Fruit fly (Drosophila melanogaster): ENCODE data around the gene Mdh2.

Mdh2 gene

dm6 chr3R:18226043-18226808 lies at the start of gene Mdh2, which contains the start of gene CG7168:
Gene Mdh2, plus strand, starts transcription at chr3R:18226396.
Gene CG7168, minus strand, starts transcription at chr3R:18226082.
- TF ChIP-seq CG8478 (optimal IDR thresholded peaks at IDR 0.05) (no peak), CTCF (optimal IDR thresholded peaks at IDR 0.05) (no peak)

DNA sequence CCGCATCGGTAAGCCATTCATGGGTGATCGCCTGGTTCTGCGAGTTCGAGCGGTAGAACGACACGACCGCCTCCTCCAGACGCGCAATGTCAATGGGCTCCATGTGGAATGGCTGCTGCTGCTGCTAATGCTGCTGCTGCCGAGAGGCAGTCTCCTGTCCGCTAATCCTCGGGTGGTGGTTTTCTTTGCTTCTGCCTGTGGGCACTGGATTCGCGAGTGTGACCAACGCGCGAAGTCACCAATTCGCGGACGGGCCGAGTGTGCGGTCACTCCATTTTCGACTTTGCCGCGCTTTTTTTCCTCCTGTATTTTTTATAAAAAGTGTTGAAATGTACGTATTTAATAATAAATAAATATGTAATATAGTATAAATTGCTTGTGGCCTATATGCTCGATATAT lies 43.0 kb upstream of the Mdh2 start, which contains the start of gene cdm:
TSS of gene cdm (minus strand) at position 236 of the 400 bp plus-strand sequence.
- TF ChIP-seq CG8478 (optimal IDR thresholded peaks at IDR 0.05) (no peak), CTCF (optimal IDR thresholded peaks at IDR 0.05) (no peak)

- TF ChIP-seq CTCF (optimal IDR thresholded peaks at IDR 0.05) (no peak), CG8478 (optimal IDR thresholded peaks at IDR 0.05) (no peak)
Measured at dm6 chr3R:18185385-18185784, 40.8 kb upstream of the Mdh2 start, which contains the start of the genes Arp5 and CG7208. Gene Arp5, plus strand, starts transcription at chr3R:18185498. Gene CG7208, minus strand, starts transcription at chr3R:18185715.

DNA sequence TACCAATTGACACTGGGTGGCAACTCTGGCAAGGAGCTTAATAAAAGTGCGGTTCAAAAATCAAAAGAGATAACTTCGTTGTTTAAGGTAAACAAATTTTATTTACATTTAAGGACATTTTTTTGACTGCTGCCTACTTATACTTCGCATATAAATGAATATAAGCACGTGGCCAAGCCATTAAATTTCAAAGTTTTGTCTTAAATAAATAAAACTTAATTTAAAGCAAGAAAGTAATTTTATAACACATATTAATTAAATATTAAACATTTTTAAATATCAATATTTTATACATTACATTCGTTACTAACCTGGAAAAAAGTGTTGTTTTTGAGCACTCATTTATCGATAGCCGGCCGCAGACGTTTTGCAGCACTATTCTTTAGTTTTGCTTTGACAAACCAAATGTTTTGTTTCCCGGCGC lies 37.5 kb upstream of the Mdh2 start, which contains the start of the genes CG12321 and MED17:
TSS of gene CG12321 (minus strand) at position 6 of the 424 bp plus-strand sequence.
TSS of gene MED17 (plus strand) at position 371 of the 424 bp plus-strand sequence.
- TF ChIP-seq CG8478 (optimal IDR thresholded peaks at IDR 0.05) (no peak), CTCF (optimal IDR thresholded peaks at IDR 0.05) (no peak)

- TF ChIP-seq CG8478 (optimal IDR thresholded peaks at IDR 0.05) (no peak), CTCF (optimal IDR thresholded peaks at IDR 0.05) (no peak)
Measured at dm6 chr3R:18191867-18192266, 34.3 kb upstream of the Mdh2 start, which contains the start of gene CG14313. Gene CG14313, minus strand, starts transcription at chr3R:18191967.

- TF ChIP-seq CTCF (optimal IDR thresholded peaks at IDR 0.05) = no peak
- TF ChIP-seq CG8478 (optimal IDR thresholded peaks at IDR 0.05) = no peak
Measured at dm6 chr3R:18195295-18195694, 30.9 kb upstream of the Mdh2 start.

DNA sequence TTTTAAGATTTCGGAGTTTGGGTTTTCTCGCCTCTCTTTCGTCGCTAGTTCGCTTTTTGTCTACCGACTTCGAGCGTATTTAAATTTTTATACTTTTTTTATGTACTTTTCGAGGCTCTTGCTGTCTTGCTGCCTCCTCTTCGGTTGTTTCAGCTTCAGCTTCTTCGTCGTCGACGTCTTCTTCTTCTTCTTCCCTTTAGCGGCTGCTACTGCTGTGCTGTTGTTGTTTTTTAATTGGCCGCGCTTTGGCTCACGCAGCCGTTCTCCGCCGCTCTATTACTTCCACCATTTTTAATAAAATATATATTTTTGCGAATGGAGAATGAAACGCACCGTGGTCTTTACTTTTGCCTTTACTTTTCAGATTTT lies 29.6 kb upstream of the Mdh2 start:
- TF ChIP-seq CTCF (optimal IDR thresholded peaks at IDR 0.05) (no peak), CG8478 (optimal IDR thresholded peaks at IDR 0.05) (no peak)

DNA sequence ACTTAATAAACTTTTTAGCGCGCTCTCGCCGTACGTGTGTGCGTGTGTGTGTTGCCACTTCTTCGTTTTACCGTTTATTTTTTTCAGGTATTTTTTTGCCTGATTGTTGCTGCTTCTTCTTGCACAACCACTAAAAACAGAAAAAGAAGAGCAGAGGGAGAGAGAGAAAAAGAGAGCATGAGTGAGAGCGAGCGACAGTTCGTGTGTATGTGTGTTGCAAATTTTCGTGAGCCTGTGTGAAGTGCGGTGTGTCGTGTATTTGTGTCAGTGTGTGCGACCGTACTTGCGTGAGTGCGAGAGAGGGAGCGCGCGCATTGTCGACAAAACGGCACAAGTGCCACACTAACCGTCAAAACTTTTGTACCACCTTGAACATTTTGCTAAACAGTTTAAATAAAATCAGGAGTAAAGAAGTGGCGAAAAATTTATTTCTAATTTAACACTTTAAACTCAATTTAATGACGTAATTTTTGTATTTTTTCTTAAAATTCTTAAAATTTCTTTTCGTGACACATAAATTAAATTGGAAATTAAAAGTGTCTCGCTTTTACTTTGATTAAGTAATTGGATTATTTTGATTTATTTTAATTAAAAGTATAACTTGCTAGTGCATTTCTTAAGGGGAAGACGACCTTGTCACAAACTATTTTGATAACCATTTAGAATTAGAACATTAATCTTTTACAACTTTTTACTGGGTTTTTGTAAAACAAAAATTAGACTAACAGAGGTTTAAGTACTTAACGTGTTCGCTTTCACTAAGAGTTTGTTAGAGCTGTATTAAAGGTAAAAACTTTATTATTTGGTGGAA lies 29.0 kb upstream of the Mdh2 start:
- TF ChIP-seq CTCF (optimal IDR thresholded peaks at IDR 0.05) = no peak
- no peak for TF ChIP-seq CG8478 (optimal IDR thresholded peaks at IDR 0.05)

DNA sequence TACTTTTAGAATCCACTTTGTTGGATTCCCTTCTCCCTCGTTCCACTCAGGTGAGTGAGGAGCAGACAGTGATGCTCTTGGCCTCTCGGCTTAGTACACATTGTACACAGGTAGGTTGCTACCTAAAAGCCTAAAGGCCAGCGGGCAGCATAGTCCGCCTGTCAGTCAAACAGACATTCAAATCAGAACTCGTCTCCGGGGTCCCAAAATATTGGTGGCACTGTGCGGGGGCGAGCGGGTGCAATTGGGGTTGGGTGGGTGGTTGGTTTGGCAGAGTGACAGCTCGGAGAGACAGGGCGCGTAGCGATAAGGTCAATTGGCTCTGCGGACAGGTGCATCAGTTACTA lies 28.4 kb upstream of the Mdh2 start:
- TF ChIP-seq CG8478 (optimal IDR thresholded peaks at IDR 0.05) (no peak), CTCF (optimal IDR thresholded peaks at IDR 0.05) (no peak)

- no peak for TF ChIP-seq CG8478 (optimal IDR thresholded peaks at IDR 0.05)
Measured at dm6 chr3R:18198518-18199118, 27.6 kb upstream of the Mdh2 start.

DNA sequence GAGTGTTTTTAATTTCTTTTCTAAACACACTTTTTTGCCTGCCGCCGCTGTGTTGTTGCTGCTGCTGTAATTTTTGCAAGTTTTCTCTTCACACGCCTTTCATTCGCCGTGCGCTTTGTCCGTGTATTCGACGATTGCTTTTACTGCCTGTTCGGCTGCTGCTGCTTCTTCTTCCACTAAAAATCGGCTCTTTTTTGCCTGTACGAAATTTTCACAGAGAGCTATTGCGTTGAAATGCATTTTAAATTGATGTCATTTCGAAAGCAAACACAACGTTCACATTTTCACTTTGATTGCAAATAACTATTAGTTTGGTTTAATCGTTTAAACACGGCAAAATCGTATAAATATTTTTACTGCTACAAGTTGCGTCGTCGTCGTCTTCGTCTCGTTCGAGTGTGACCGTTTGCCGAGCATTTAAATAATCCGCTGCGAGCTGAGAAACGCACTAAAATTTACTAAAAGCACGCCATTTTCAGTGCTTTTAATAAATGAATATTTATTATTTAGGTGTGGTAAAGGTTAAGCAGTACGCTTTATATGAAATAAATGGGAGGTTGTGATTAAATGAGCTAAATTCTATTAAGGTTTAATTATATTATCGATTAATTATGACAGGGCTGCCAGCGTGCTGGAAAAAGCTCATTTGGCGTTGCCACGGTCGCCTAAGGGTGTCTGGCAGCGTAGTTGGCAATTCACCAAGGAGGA lies 26.9 kb upstream of the Mdh2 start, which contains the start of the genes Ssdp and CG7985:
TSS of gene Ssdp (minus strand) at position 419 of the 708 bp plus-strand sequence.
TSS of gene CG7985 (plus strand) at position 681 of the 708 bp plus-strand sequence.
- TF ChIP-seq CTCF (optimal IDR thresholded peaks at IDR 0.05) (no peak), CG8478 (optimal IDR thresholded peaks at IDR 0.05) (no peak)

dm6 chr3R:18199885-18200249 lies 26.3 kb upstream of the Mdh2 start:
- TF ChIP-seq CTCF (optimal IDR thresholded peaks at IDR 0.05) = no peak
- TF ChIP-seq CG8478 (optimal IDR thresholded peaks at IDR 0.05) = no peak

- TF ChIP-seq CTCF (optimal IDR thresholded peaks at IDR 0.05) (no peak), CG8478 (optimal IDR thresholded peaks at IDR 0.05) (no peak)
Measured at dm6 chr3R:18208479-18208878, 17.7 kb upstream of the Mdh2 start, which contains the start of gene CG44158. Gene CG44158, plus strand, starts transcription at chr3R:18208779.

DNA sequence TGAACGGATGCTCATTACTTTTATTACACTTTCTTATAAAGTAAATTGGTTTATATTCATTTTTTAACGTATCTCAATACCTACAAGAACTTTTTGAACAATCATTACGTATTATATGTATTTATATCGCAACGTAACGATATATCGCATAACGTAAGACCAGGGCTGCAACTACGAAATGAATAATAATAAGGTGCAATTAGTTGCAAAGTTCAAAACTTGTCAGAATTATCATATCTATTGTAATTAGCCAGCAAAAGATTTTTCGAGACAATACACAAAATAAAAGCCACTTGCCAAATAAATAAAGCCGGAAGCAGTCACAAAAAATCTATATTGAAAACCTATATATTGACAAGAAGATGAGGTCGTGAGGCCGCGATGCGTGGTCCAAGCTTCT lies 10.9 kb upstream of the Mdh2 start:
- TF ChIP-seq CTCF (optimal IDR thresholded peaks at IDR 0.05) (no peak), CG8478 (optimal IDR thresholded peaks at IDR 0.05) (no peak)

All from S2 (cell line).